Worm (Caenorhabditis elegans) whole organism, young adult: ENCODE results near the gene srz-62.

Source experiments
- B0336.3 ChIP-seq: fragments of 200-800 bp; sonication (Bioruptor generic); IDR thresholded peaks from 2 replicates; pipeline ENCODE4 v1.3.6; 2022; ENCODE audit warnings: missing genetic modification characterization, missing compliant biosample characterization
- C17E4.6 ChIP-seq: fragments of 200-800 bp; sonication (Bioruptor generic); IDR thresholded peaks from 2 replicates; pipeline ENCODE4 v1.3.6; 2022; ENCODE audit warnings: missing genetic modification reagents, missing genetic modification characterization, missing compliant biosample characterization
- D2030.7 ChIP-seq: fragments of 200-800 bp; sonication (Bioruptor generic); IDR thresholded peaks from 2 replicates; pipeline ENCODE4 v1.3.6; 2022; ENCODE audit warnings: missing genetic modification reagents, missing genetic modification characterization, missing compliant biosample characterization
- F33H1.4 ChIP-seq: fragments of 200-800 bp; sonication (Bioruptor generic); IDR thresholded peaks from 2 replicates; pipeline ENCODE4 v1.3.6; 2022; ENCODE audit warnings: missing genetic modification reagents, missing genetic modification characterization, missing compliant biosample characterization
- F49E8.2 ChIP-seq: sonication (generic microtip); optimal IDR thresholded peaks from 3 replicates; lab custom pipeline; 2017; ENCODE audit warnings: missing genetic modification characterization, mild to moderate bottlenecking, missing compliant biosample characterization, antibody characterized with exemption, moderate library complexity; ENCODE audit not compliant: insufficient read depth
- F55B11.4 ChIP-seq: sonication (generic microtip); optimal IDR thresholded peaks from 2 replicates; lab custom pipeline; 2016; ENCODE audit warnings: missing compliant biosample characterization, missing genetic modification characterization, borderline replicate concordance; ENCODE audit not compliant: insufficient read depth
- F57C9.4 ChIP-seq: sonication (generic microtip); optimal IDR thresholded peaks from 2 replicates; lab custom pipeline; 2017; ENCODE audit warnings: mild to moderate bottlenecking, missing genetic modification characterization, missing compliant biosample characterization
- K12H6.12 ChIP-seq: fragments of 200-800 bp; sonication (Bioruptor generic); optimal IDR thresholded peaks from 2 replicates; lab custom pipeline; 2018; ENCODE audit warnings: mild to moderate bottlenecking, missing genetic modification characterization, missing compliant biosample characterization
- T26A5.8 ChIP-seq: sonication (generic microtip); optimal IDR thresholded peaks from 2 replicates; lab custom pipeline; 2016; ENCODE audit warnings: missing genetic modification characterization, missing compliant biosample characterization
- aptf-2 ChIP-seq: fragments of 200-800 bp; sonication (Bioruptor generic); conservative IDR thresholded peaks from 2 replicates; pipeline ENCODE4 v1.3.6; 2022; ENCODE audit warnings: missing genetic modification reagents, missing genetic modification characterization, missing compliant biosample characterization
- atf-7 ChIP-seq: sonication (generic microtip); optimal IDR thresholded peaks from 2 replicates; lab custom pipeline; 2017; ENCODE audit warnings: mild to moderate bottlenecking, missing genetic modification characterization, missing compliant biosample characterization
- bed-2 ChIP-seq: fragments of 200-800 bp; sonication (Bioruptor generic); IDR thresholded peaks from 2 replicates; pipeline ENCODE4 v1.3.6; 2022; ENCODE audit warnings: missing genetic modification reagents, missing genetic modification characterization, missing compliant biosample characterization
- ccch-3 ChIP-seq: fragments of 200-800 bp; sonication (Bioruptor generic); optimal IDR thresholded peaks from 2 replicates; lab custom pipeline; 2018; ENCODE audit warnings: mild to moderate bottlenecking, missing genetic modification characterization, missing compliant biosample characterization
- ceh-40 ChIP-seq: fragments of 200-800 bp; sonication (Bioruptor generic); IDR thresholded peaks from 2 replicates; pipeline ENCODE4 v1.3.6; 2022; ENCODE audit warnings: missing genetic modification characterization, missing compliant biosample characterization
- chd-7 ChIP-seq: sonication (generic microtip); optimal IDR thresholded peaks from 2 replicates; lab custom pipeline; 2016; ENCODE audit warnings: mild to moderate bottlenecking, missing genetic modification characterization, moderate library complexity, missing compliant biosample characterization
- dox-1 ChIP-seq: fragments of 200-800 bp; sonication (Bioruptor generic); IDR thresholded peaks from 2 replicates; pipeline ENCODE4 v1.3.6; 2022; ENCODE audit warnings: missing genetic modification reagents, missing genetic modification characterization, missing compliant biosample characterization
- egl-18 ChIP-seq: fragments of 200-800 bp; sonication (Bioruptor generic); IDR thresholded peaks from 2 replicates; pipeline ENCODE4 v1.3.6; 2022; ENCODE audit warnings: missing genetic modification reagents, missing genetic modification characterization, missing compliant biosample characterization
- egrh-3 ChIP-seq: fragments of 200-800 bp; sonication (Bioruptor generic); IDR thresholded peaks from 2 replicates; pipeline ENCODE4 v1.3.6; 2022; ENCODE audit warnings: missing genetic modification reagents, missing genetic modification characterization, missing compliant biosample characterization
- ekl-4 ChIP-seq: fragments of 200-800 bp; sonication (Bioruptor generic); IDR thresholded peaks from 2 replicates; pipeline ENCODE4 v1.3.6; 2022; ENCODE audit warnings: missing genetic modification reagents, missing genetic modification characterization, missing compliant biosample characterization
- him-1 ChIP-seq: sonication (generic microtip); optimal IDR thresholded peaks from 2 replicates; lab custom pipeline; 2016; ENCODE audit warnings: missing genotype, missing genetic modification reagents, missing genetic modification characterization, missing compliant biosample characterization
- hlh-12 ChIP-seq: sonication (generic microtip); optimal IDR thresholded peaks from 2 replicates; lab custom pipeline; 2016; ENCODE audit warnings: missing genetic modification characterization, missing compliant biosample characterization
- hmg-1.2 ChIP-seq: fragments of 200-800 bp; sonication (Bioruptor generic); IDR thresholded peaks from 2 replicates; pipeline ENCODE4 v1.3.6; 2022; ENCODE audit warnings: missing genetic modification reagents, missing genetic modification characterization, missing compliant biosample characterization
- hsf-1 ChIP-seq: fragments of 200-800 bp; sonication (Bioruptor generic); IDR thresholded peaks from 2 replicates; pipeline ENCODE4 v1.3.6; 2022; ENCODE audit warnings: missing genetic modification reagents, missing genetic modification characterization, missing compliant biosample characterization
- lag-1 ChIP-seq: fragments of 200-800 bp; sonication (Bioruptor generic); IDR thresholded peaks from 2 replicates; pipeline ENCODE4 v1.3.6; 2022; ENCODE audit warnings: missing genetic modification reagents, missing genetic modification characterization, missing compliant biosample characterization
- lin-26 ChIP-seq: fragments of 200-800 bp; sonication (Bioruptor generic); IDR thresholded peaks from 2 replicates; pipeline ENCODE4 v1.3.6; 2022; ENCODE audit warnings: missing genetic modification reagents, missing genetic modification characterization, missing compliant biosample characterization
- lir-1 ChIP-seq: fragments of 200-800 bp; sonication (Bioruptor generic); conservative IDR thresholded peaks from 2 replicates; pipeline ENCODE4 v1.3.6; 2022; ENCODE audit warnings: missing genetic modification reagents, missing genetic modification characterization, missing compliant biosample characterization
- madf-3 ChIP-seq: fragments of 200-800 bp; sonication (Bioruptor generic); IDR thresholded peaks from 2 replicates; pipeline ENCODE4 v1.3.6; 2022; ENCODE audit warnings: missing genetic modification reagents, missing genetic modification characterization, missing compliant biosample characterization
- madf-8 ChIP-seq: fragments of 200-800 bp; sonication (Bioruptor generic); conservative IDR thresholded peaks from 2 replicates; pipeline ENCODE4 v1.3.6; 2022; ENCODE audit warnings: missing genetic modification reagents, missing genetic modification characterization, missing compliant biosample characterization
- mes-4 ChIP-seq: sonication (generic microtip); optimal IDR thresholded peaks from 2 replicates; lab custom pipeline; 2016; ENCODE audit warnings: missing genotype, missing genetic modification characterization, missing compliant biosample characterization
- mxl-1 ChIP-seq: sonication (generic microtip); optimal IDR thresholded peaks from 2 replicates; lab custom pipeline; 2016; ENCODE audit warnings: missing genetic modification characterization, missing compliant biosample characterization
- nfya-1 ChIP-seq: sonication (generic microtip); optimal IDR thresholded peaks from 2 replicates; lab custom pipeline; 2017; ENCODE audit warnings: antibody characterized with exemption, missing compliant biosample characterization, missing genetic modification characterization, borderline replicate concordance; ENCODE audit not compliant: insufficient read depth
- nhr-179 ChIP-seq: sonication (generic microtip); optimal IDR thresholded peaks from 2 replicates; lab custom pipeline; 2016; ENCODE audit warnings: mild to moderate bottlenecking, missing genetic modification characterization, missing compliant biosample characterization
- nhr-27 ChIP-seq: fragments of 200-800 bp; sonication (Bioruptor generic); optimal IDR thresholded peaks from 2 replicates; lab custom pipeline; 2018; ENCODE audit warnings: mild to moderate bottlenecking, missing genetic modification characterization, moderate library complexity, missing compliant biosample characterization
- nhr-80 ChIP-seq: sonication (generic microtip); optimal IDR thresholded peaks from 2 replicates; lab custom pipeline; 2016; ENCODE audit warnings: missing genetic modification characterization, missing compliant biosample characterization
- nhr-90 ChIP-seq: sonication (generic microtip); optimal IDR thresholded peaks from 2 replicates; lab custom pipeline; 2016; ENCODE audit warnings: missing genotype, mild to moderate bottlenecking, missing genetic modification characterization, missing compliant biosample characterization
- rec-8 ChIP-seq, 2 experiments: sonication (generic microtip); optimal IDR thresholded peaks; 2 replicates each; lab custom pipeline; 2016; ENCODE audit warnings: mild to moderate bottlenecking in 2 of 2, missing genetic modification characterization in 2 of 2, missing genetic modification reagents in 2 of 2, missing genotype in 2 of 2, missing biosample characterization in 1 of 2, missing compliant biosample characterization in 1 of 2, moderate library complexity in 1 of 2
- somi-1 ChIP-seq: fragments of 200-800 bp; sonication (Bioruptor generic); optimal IDR thresholded peaks from 2 replicates; lab custom pipeline; 2018; ENCODE audit warnings: mild to moderate bottlenecking, missing genetic modification characterization, missing compliant biosample characterization
- tbx-9 ChIP-seq: sonication (generic microtip); optimal IDR thresholded peaks from 2 replicates; lab custom pipeline; 2016; ENCODE audit warnings: borderline replicate concordance, missing genetic modification characterization, inconsistent platforms, missing compliant biosample characterization
- tlf-1 ChIP-seq: fragments of 200-800 bp; sonication (Bioruptor generic); optimal IDR thresholded peaks from 2 replicates; lab custom pipeline; 2018; ENCODE audit warnings: mild to moderate bottlenecking, missing genetic modification characterization, missing compliant biosample characterization
- zfh-2 ChIP-seq: fragments of 200-800 bp; sonication (Bioruptor generic); conservative IDR thresholded peaks from 2 replicates; pipeline ENCODE4 v1.3.6; 2022; ENCODE audit warnings: missing genetic modification reagents, missing genetic modification characterization, missing compliant biosample characterization
- ztf-18 ChIP-seq: sonication (generic microtip); optimal IDR thresholded peaks from 2 replicates; lab custom pipeline; 2016; ENCODE audit warnings: missing genotype, mild to moderate bottlenecking, missing genetic modification characterization, missing compliant biosample characterization
- ztf-22 ChIP-seq: fragments of 200-800 bp; sonication (Bioruptor generic); optimal IDR thresholded peaks from 2 replicates; lab custom pipeline; 2018; ENCODE audit warnings: mild to moderate bottlenecking, missing genetic modification characterization, moderate library complexity, missing compliant biosample characterization
- ztf-25 ChIP-seq: fragments of 200-800 bp; sonication (Bioruptor generic); IDR thresholded peaks from 2 replicates; pipeline ENCODE4 v1.3.6; 2022; ENCODE audit warnings: missing genetic modification reagents, missing genetic modification characterization, missing compliant biosample characterization
- ztf-26 ChIP-seq: sonication (generic microtip); optimal IDR thresholded peaks from 2 replicates; lab custom pipeline; 2017; ENCODE audit warnings: missing genetic modification characterization, missing compliant biosample characterization
- ztf-3 ChIP-seq: fragments of 200-800 bp; sonication (Bioruptor generic); optimal IDR thresholded peaks from 2 replicates; lab custom pipeline; 2018; ENCODE audit warnings: mild to moderate bottlenecking, missing genetic modification characterization, missing compliant biosample characterization

Gene srz-62

ce11 chrIV:3878283-3878938 is 21.9 kb upstream of the srz-62 start, which contains the start of gene F37C4.6:
Gene F37C4.6 (minus strand): TSS chrIV:3878333.
- no peak for TF ChIP-seq egl-18
- TF ChIP-seq nhr-80 (tag; lab: Kevin White, UChicago): peak; percentile 76

ce11 chrIV:3881119-3881518 is 19.2 kb upstream of the srz-62 start, which contains the start of the genes F37C4.8 and oac-23:
Gene F37C4.8 (minus strand): TSS chrIV:3881219.
Gene oac-23 (plus strand): TSS chrIV:3881441.
- TF ChIP-seq nhr-179 (tag; lab: Kevin White, UChicago) (no peak), somi-1 (GFP tag; lab: Kevin White, UChicago) (no peak), K12H6.12 (no peak), F49E8.2 (no peak), tbx-9 (no peak), ekl-4 (GFP tag; lab: Robert Waterston, UW) (no peak), madf-3 (no peak), D2030.7 (GFP tag; lab: Robert Waterston, UW) (no peak), F33H1.4 (GFP tag; lab: Robert Waterston, UW) (no peak), dox-1 (GFP tag; lab: Robert Waterston, UW) (no peak), lag-1 (GFP tag; lab: Robert Waterston, UW) (no peak), nhr-27 (tag; lab: Kevin White, UChicago) (no peak), nhr-90 (no peak), hmg-1.2 (GFP tag; lab: Robert Waterston, UW) (no peak)

ce11 chrIV:3885369-3885768 is 14.9 kb upstream of the srz-62 start, which contains the start of gene oac-22:
Gene oac-22 (plus strand): TSS chrIV:3885669.
- TF ChIP-seq him-1 (tag; lab: Kevin White, UChicago) (no peak), somi-1 (GFP tag; lab: Kevin White, UChicago) (no peak), ztf-26 (tag; lab: Kevin White, UChicago) (no peak), chd-7 (no peak), rec-8 (tag; optimal IDR thresholded peaks at IDR 0.05; lab: Kevin White, UChicago) (no peak), F57C9.4 (tag; lab: Kevin White, UChicago) (no peak), madf-8 (GFP tag; lab: Robert Waterston, UW) (no peak), T26A5.8 (tag; lab: Kevin White, UChicago) (no peak), hmg-1.2 (GFP tag; lab: Robert Waterston, UW) (no peak), lir-1 (GFP tag; lab: Robert Waterston, UW) (no peak), mxl-1 (no peak), ztf-25 (no peak), mes-4 (tag; lab: Kevin White, UChicago) (no peak), hlh-12 (tag; lab: Kevin White, UChicago) (no peak), zfh-2 (GFP tag; lab: Robert Waterston, UW) (no peak), nfya-1 (tag; lab: Kevin White, UChicago) (no peak), F49E8.2 (no peak), bed-2 (no peak), ztf-18 (no peak)

- TF ChIP-seq hsf-1 (no peak), ccch-3 (GFP tag; lab: Kevin White, UChicago) (no peak), aptf-2 (no peak), egrh-3 (GFP tag; lab: Robert Waterston, UW) (no peak), atf-7 (tag; lab: Kevin White, UChicago) (no peak), ztf-3 (no peak), tlf-1 (GFP tag; lab: Kevin White, UChicago) (no peak), ztf-22 (GFP tag; lab: Kevin White, UChicago) (no peak), nhr-80 (tag; lab: Kevin White, UChicago) (no peak), B0336.3 (GFP tag; lab: Robert Waterston, UW) (no peak), egl-18 (no peak), C17E4.6 (no peak), lin-26 (GFP tag; lab: Robert Waterston, UW) (no peak), ceh-40 (GFP tag; lab: Robert Waterston, UW) (no peak), F55B11.4 (tag; lab: Kevin White, UChicago) (no peak)
Measured at ce11 chrIV:3888963-3889362, 11.3 kb upstream of the srz-62 start, which contains the start of gene oac-21. Gene oac-21 (plus strand): TSS chrIV:3889263.
